Fruit fly (Drosophila melanogaster) whole organism, embryonic: Measurements from ENCODE around the gene Mrp5.
A peak's percentile ranks its signal among the peaks of the same experiment; 100 is the strongest.

ENCODE experiments used
- CG12744 ChIP-seq: fragments of 200-800 bp; sonication (Bioruptor generic); optimal IDR thresholded peaks from 2 replicates; lab custom pipeline; 2016; ENCODE audit warnings: missing biosample characterization, missing genetic modification characterization
- bcd ChIP-seq: fragments of 200-800 bp; sonication (Bioruptor generic); optimal IDR thresholded peaks from 2 replicates; lab custom pipeline; 2017; ENCODE audit warnings: missing biosample characterization, mild to moderate bottlenecking, missing genetic modification characterization
- crc ChIP-seq: fragments of 200-800 bp; sonication (Bioruptor generic); optimal IDR thresholded peaks from 2 replicates; lab custom pipeline; 2016; ENCODE audit warnings: missing biosample characterization, missing genetic modification characterization
- so ChIP-seq: fragments of 200-800 bp; sonication (Bioruptor generic); IDR thresholded peaks from 3 replicates; pipeline ENCODE4 v1.3.6; 2022; ENCODE audit warnings: missing biosample characterization, missing genetic modification characterization

dm6 chr3R:19846870-19847590 lies 28.4 kb downstream of the Mrp5 start, which contains the start of gene MICU3:
- TF ChIP-seq bcd (peak; percentile 63), CG12744 (GFP tag; lab: Kevin White, UChicago) (peak; percentile 28), crc (GFP tag; lab: Kevin White, UChicago) (no peak), so (GFP tag; lab: Robert Waterston, UW) (no peak)
